Worm (Caenorhabditis elegans) whole organism, L3 larva: Measurements from ENCODE around the gene asb-2.

Experiments used
- R02D3.7 ChIP-seq: fragments of 150-350 bp; optimal IDR thresholded peaks from 2 replicates; lab custom pipeline; 2014; ENCODE audit warnings: missing biosample characterization, missing genetic modification characterization
- ama-1 ChIP-seq: fragments of 150-350 bp; optimal IDR thresholded peaks from 2 replicates; lab custom pipeline; 2018
- ceh-16 ChIP-seq: sonication (generic microtip); optimal IDR thresholded peaks from 2 replicates; lab custom pipeline; 2017; ENCODE audit warnings: missing biosample characterization, missing genetic modification characterization
- mdl-1 ChIP-seq: fragments of 150-350 bp; optimal IDR thresholded peaks from 2 replicates; lab custom pipeline; 2014; ENCODE audit warnings: missing biosample characterization, missing genetic modification characterization
- nhr-28 ChIP-seq: fragments of 150-350 bp; optimal IDR thresholded peaks from 2 replicates; lab custom pipeline; 2014; ENCODE audit warnings: missing biosample characterization, missing genetic modification characterization
- nhr-76 ChIP-seq: fragments of 150-350 bp; sonication (generic microtip); optimal IDR thresholded peaks from 5 replicates; lab custom pipeline; 2014; ENCODE audit warnings: missing biosample characterization, missing genetic modification characterization
- pqm-1 ChIP-seq: fragments of 150-350 bp; optimal IDR thresholded peaks from 2 replicates; lab custom pipeline; 2017; ENCODE audit warnings: missing biosample characterization, missing genetic modification characterization, inconsistent platforms
- tbx-2 ChIP-seq: sonication (generic microtip); optimal IDR thresholded peaks from 2 replicates; lab custom pipeline; 2016; ENCODE audit warnings: mild to moderate bottlenecking, missing genetic modification characterization, missing compliant biosample characterization
- ztf-11 ChIP-seq: fragments of 150-350 bp; optimal IDR thresholded peaks from 2 replicates; lab custom pipeline; 2014; ENCODE audit warnings: missing biosample characterization, missing genetic modification characterization

DNA sequence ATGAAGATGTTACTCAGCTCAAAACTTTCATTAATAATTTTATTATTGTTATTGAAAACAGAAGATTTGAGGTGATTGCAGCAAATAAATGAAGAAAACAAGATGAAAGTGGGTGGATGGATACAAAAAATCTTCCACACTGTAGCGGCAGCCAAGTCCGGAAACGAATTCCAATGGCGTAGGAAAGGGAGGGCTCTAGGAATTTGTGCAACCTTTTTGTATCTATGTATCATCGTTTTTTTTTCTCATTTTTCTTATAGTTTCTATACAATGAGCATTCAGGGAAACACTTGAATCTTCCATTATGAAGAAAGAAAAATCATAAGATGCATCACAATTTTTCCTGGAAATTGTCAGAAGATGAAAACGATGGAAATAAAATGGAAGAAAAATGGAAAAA lies 30.9 kb downstream of the asb-2 start:
- no peak for TF ChIP-seq ama-1
- no peak for TF ChIP-seq ceh-16 (tag; lab: Kevin White, UChicago)
- TF ChIP-seq ztf-11 (tag; lab: Kevin White, UChicago), result no peak
- no peak for TF ChIP-seq nhr-76 (tag; lab: Kevin White, UChicago)
- no peak for TF ChIP-seq R02D3.7 (tag; lab: Kevin White, UChicago)
- no peak for TF ChIP-seq mdl-1
- no peak for TF ChIP-seq nhr-28 (tag; lab: Kevin White, UChicago)
- no peak for TF ChIP-seq tbx-2 (tag; lab: Kevin White, UChicago)
- TF ChIP-seq pqm-1 (tag; lab: Kevin White, UChicago), result no peak
